Worm (Caenorhabditis elegans): ENCODE results near the gene srx-44.

DNA sequence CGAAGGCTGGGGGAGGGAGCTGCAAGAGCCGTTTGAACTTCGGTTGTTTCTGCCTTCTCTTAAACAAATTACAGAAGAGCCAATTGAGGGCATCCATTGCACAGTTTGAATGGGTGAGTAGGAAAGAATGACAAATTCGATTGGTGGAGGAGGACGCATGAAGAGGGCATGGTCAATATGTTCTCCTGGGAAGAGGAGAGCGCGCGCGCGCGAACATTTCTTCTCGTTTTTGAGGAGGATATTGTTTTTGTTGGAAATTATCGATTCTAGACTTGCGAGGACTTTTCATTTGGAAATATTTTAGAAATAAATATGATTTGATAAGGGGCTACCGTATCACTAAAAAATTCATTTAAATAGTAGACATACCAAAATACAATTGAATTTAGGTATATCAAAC lies 11.4 kb downstream of the srx-44 start, which contains the start of gene T10C6.7:
- TF ChIP-seq mef-2 (tag; optimal IDR thresholded peaks at IDR 0.05) (no peak), rnt-1 (tag; optimal IDR thresholded peaks at IDR 0.05) (no peak), nhr-11 (tag; optimal IDR thresholded peaks at IDR 0.05) (no peak), mdl-1 (tag; optimal IDR thresholded peaks at IDR 0.05) (no peak), mab-9 (GFP tag; IDR thresholded peaks at IDR 0.05) (no peak), alr-1 (tag; optimal IDR thresholded peaks at IDR 0.05; ENCODE audit: borderline replicate concordance) (no peak), isw-1 (GFP tag; IDR thresholded peaks at IDR 0.05) (no peak), lin-15B (tag; optimal IDR thresholded peaks at IDR 0.05) (no peak), ztf-11 (tag; optimal IDR thresholded peaks at IDR 0.05) (no peak), nhr-28 (tag; optimal IDR thresholded peaks at IDR 0.05) (no peak), ceh-8 (GFP tag; optimal IDR thresholded peaks at IDR 0.05) (no peak), irx-1 (tag; optimal IDR thresholded peaks at IDR 0.05) (no peak)
